Worm (Caenorhabditis elegans) whole organism, L4/young adult: ENCODE results near the gene F45D3.3.

Source experiments
- dao-5 ChIP-seq: sonication (generic microtip); optimal IDR thresholded peaks from 2 replicates; lab custom pipeline; 2016; ENCODE audit warnings: missing genotype, missing genetic modification characterization, moderate library complexity, missing compliant biosample characterization
- him-1 ChIP-seq: sonication (generic microtip); optimal IDR thresholded peaks from 2 replicates; lab custom pipeline; 2016; ENCODE audit warnings: missing genotype, missing genetic modification reagents, missing genetic modification characterization, missing compliant biosample characterization

ce11 chrV:12526758-12527157 is 23.4 kb downstream of the F45D3.3 start, which contains the start of gene F45D3.1:
- no peak for TF ChIP-seq dao-5 (tag; lab: Kevin White, UChicago)
- no peak for TF ChIP-seq him-1 (tag; lab: Kevin White, UChicago)
